Fruit fly (Drosophila melanogaster): ENCODE data around the gene CG15536.

Gene CG15536

DNA sequence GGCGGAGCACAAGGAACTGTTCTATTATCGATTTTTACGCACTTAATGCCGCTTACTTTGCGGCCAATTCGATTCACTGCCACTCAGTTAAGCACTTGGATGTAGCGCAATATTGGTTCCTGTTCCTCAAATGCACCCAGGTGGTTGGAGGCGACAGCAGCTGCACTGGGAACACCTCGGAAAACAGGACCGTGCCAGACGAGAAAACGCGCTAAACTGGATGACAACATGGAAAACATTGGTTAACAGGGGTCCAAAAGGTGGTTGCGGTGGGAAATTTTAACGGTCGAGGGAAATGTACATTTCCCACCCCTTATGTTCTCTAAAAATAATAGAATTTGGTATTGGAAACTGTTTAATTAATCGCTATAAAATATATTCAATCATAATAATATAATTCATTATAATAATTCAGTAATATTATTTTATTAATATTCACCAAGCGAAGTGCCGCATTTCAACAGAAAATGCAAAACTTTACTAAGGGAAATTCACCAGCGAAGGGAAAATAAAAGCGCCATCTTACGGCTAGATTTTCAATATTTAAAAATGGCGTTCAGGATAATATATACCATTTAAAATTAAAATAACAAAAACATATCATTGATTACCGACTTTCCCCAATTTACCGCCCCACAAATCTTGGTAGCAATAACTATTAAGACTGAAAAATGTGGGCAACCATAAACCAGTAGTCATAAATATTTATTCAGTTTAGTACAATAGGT, 31.0 kb upstream of the CG15536 start, which contains the start of gene aralar1:
TSS of gene aralar1 (minus strand) at position 51 of the 728 bp plus-strand sequence.
- TF ChIP-seq CG6163 (GFP tag; IDR thresholded peaks at IDR 0.05) (no peak), CG6792 (GFP tag; optimal IDR thresholded peaks at IDR 0.05) (no peak), CG10631 (GFP tag; optimal IDR thresholded peaks at IDR 0.05) (no peak)

DNA sequence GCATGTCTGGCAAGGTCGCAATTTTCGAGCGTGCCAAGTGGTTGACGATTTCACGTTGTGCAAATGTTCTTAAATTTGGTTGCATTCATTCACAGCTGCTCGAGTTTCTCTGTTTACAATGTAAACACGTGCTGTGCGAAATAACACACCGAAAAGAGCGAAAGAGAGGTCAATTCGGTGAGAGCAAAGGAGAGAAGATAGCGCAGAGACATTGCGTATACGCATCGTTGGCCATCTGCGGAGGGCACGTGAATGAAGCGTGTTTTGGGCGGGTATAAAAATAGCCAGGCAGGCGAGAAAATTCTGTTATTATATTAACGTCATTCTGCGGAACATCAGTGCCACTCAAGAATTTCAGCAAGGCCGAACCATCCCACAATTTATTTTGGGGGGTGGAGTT, 29.5 kb upstream of the CG15536 start:
- peak; percentile 1 for TF ChIP-seq Sox102F (GFP tag; optimal IDR thresholded peaks at IDR 0.05)
- TF ChIP-seq CG31627 (GFP tag; optimal IDR thresholded peaks at IDR 0.05), result peak; percentile 15
- peak; percentile 8 for TF ChIP-seq topi (GFP tag; optimal IDR thresholded peaks at IDR 0.05)
- no peak for TF ChIP-seq CG6276 (GFP tag; optimal IDR thresholded peaks at IDR 0.05)
- peak; percentile 8 for TF ChIP-seq CG3919 (GFP tag; optimal IDR thresholded peaks at IDR 0.05)
- TF ChIP-seq svp (GFP tag), result peak; percentile 83
- peak; percentile 52 for TF ChIP-seq Met (GFP tag; optimal IDR thresholded peaks at IDR 0.05)
- no peak for TF ChIP-seq fkh (GFP tag; optimal IDR thresholded peaks at IDR 0.05)
- no peak for TF ChIP-seq CG8632 (GFP tag; optimal IDR thresholded peaks at IDR 0.05)
- no peak for TF ChIP-seq achi (GFP tag; optimal IDR thresholded peaks at IDR 0.05)
- TF ChIP-seq Gug (GFP tag; IDR thresholded peaks at IDR 0.05), result no peak
- TF ChIP-seq esn (GFP tag; optimal IDR thresholded peaks at IDR 0.05), result peak; percentile 38
- peak; percentile 32; the same call in 1 of the 3 replicates for TF ChIP-seq CG6163 (GFP tag; IDR thresholded peaks at IDR 0.05)
- no peak for TF ChIP-seq Hr38 (GFP tag; optimal IDR thresholded peaks at IDR 0.05)
- TF ChIP-seq Lpt (GFP tag; optimal IDR thresholded peaks at IDR 0.05), result no peak
- no peak for TF ChIP-seq CG8119 (GFP tag; IDR thresholded peaks at IDR 0.05)
- no peak for TF ChIP-seq fd85E (GFP tag; optimal IDR thresholded peaks at IDR 0.05)
- TF ChIP-seq Eip78C (GFP tag), result peak; percentile 26
- peak; percentile 3 for TF ChIP-seq CG6792 (GFP tag; optimal IDR thresholded peaks at IDR 0.05)
- no peak for TF ChIP-seq CG15336 (GFP tag; IDR thresholded peaks at IDR 0.05)
- TF ChIP-seq Blimp-1 (GFP tag; optimal IDR thresholded peaks at IDR 0.05), result no peak

DNA sequence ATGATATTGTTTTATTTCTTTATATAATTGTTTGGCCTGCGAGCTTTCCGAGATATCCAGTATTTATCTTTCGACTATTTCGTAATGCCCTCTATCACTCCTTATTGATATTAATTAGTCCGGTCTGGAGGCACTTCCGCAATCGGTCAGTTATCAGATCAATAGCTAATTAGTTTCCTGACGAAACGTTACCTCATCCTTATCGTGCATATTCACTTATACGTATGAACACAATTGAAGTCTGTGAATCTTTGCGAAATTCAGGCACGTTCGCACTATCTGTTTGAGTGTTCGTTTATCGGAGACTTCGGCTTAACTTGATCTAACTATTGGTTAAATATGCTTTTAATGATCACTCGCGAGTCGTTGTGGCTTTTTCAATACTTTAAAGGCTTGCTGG, 28.3 kb upstream of the CG15536 start:
- TF ChIP-seq svp (GFP tag) (no peak), fd59A (GFP tag; optimal IDR thresholded peaks at IDR 0.05) (no peak), CG8632 (GFP tag; optimal IDR thresholded peaks at IDR 0.05) (no peak), lz (GFP tag; optimal IDR thresholded peaks at IDR 0.05) (no peak), CG8319 (GFP tag; optimal IDR thresholded peaks at IDR 0.05) (no peak), CG6854 (GFP tag; optimal IDR thresholded peaks at IDR 0.05) (no peak), Hr39 (GFP tag; optimal IDR thresholded peaks at IDR 0.05) (no peak), cyc (GFP tag; optimal IDR thresholded peaks at IDR 0.05) (no peak), CG6808 (GFP tag; optimal IDR thresholded peaks at IDR 0.05) (no peak), Ets21C (GFP tag; optimal IDR thresholded peaks at IDR 0.05) (no peak), CG9139 (GFP tag; optimal IDR thresholded peaks at IDR 0.05) (no peak), spab (GFP tag; optimal IDR thresholded peaks at IDR 0.05) (no peak), CG4318 (GFP tag; optimal IDR thresholded peaks at IDR 0.05) (no peak), net (GFP tag; optimal IDR thresholded peaks at IDR 0.05) (no peak), CG6163 (GFP tag; IDR thresholded peaks at IDR 0.05) (no peak), CG6792 (GFP tag; optimal IDR thresholded peaks at IDR 0.05) (no peak)

DNA sequence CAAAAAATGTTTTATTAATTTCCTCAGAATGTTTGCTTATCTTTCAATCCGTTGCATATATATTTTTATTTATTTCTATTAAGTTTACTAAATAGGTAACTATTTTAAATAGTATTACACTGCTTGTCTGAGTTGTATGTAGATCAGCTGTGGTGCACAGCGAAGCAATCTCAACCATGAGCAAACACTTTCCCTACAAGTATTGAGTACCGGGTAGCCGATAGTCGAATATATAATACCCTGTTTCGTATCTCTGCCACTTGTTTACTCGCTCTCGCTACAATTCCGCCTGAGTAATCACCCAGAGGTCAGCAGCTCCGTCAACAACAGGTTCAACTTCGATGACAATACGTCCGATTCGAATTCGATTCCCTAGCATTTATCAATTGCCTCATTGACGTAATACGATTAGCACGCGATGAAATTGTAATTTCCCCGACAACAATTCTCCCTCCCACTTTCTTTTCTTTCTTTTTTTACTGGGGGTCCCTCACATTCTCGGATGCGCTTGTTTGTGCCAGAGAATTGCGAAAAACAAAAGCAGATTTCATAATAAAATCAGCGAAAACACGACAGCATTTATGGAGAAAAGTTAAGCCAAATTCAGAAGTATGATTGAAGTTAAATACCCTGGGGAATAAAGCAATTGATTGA, 25.9 kb upstream of the CG15536 start:
- TF ChIP-seq CG32006 (GFP tag; optimal IDR thresholded peaks at IDR 0.05) (peak; percentile 0), CG11902 (GFP tag; optimal IDR thresholded peaks at IDR 0.05) (no peak), svp (GFP tag) (peak; percentile 96), vri (GFP tag; optimal IDR thresholded peaks at IDR 0.05) (peak; percentile 75)

Measured in whole organism, prepupa.